Fruit fly (Drosophila melanogaster) whole organism, embryonic: ENCODE results near the gene raw.
A peak's percentile ranks its signal among the peaks of the same experiment; 100 is the strongest.

Experiments
- ATbp ChIP-seq: fragments of 200-800 bp; sonication (Bioruptor generic); optimal IDR thresholded peaks from 2 replicates; lab custom pipeline; 2017; ENCODE audit warnings: missing biosample characterization, mild to moderate bottlenecking, missing genetic modification characterization, missing genetic modification reagents
- CG1024 ChIP-seq: fragments of 200-800 bp; sonication (Bioruptor generic); IDR thresholded peaks from 2 replicates; pipeline ENCODE4 v1.3.6; 2022; ENCODE audit warnings: missing biosample characterization, missing genetic modification characterization
- CG10267 ChIP-seq: fragments of 200-800 bp; sonication (Bioruptor generic); optimal IDR thresholded peaks from 2 replicates; lab custom pipeline; 2018; ENCODE audit warnings: missing biosample characterization, mild to moderate bottlenecking, missing genetic modification characterization, moderate library complexity
- CG12219 ChIP-seq: fragments of 200-800 bp; sonication (Bioruptor generic); optimal IDR thresholded peaks from 3 replicates; lab custom pipeline; 2018; ENCODE audit warnings: missing biosample characterization, mild to moderate bottlenecking, missing genetic modification characterization
- CG12391 ChIP-seq: fragments of 200-800 bp; sonication (Bioruptor generic); optimal IDR thresholded peaks from 3 replicates; lab custom pipeline; 2018; ENCODE audit warnings: missing biosample characterization, mild to moderate bottlenecking, missing genetic modification characterization, moderate library complexity
- CG12659 ChIP-seq: fragments of 200-800 bp; sonication (Bioruptor generic); optimal IDR thresholded peaks from 3 replicates; lab custom pipeline; 2017; ENCODE audit warnings: mild to moderate bottlenecking, missing biosample characterization, missing genetic modification reagents, missing genetic modification characterization
- CG15696 ChIP-seq: fragments of 200-800 bp; sonication (Bioruptor generic); optimal IDR thresholded peaks from 2 replicates; lab custom pipeline; 2019; ENCODE audit warnings: missing biosample characterization, mild to moderate bottlenecking, missing genetic modification characterization, moderate library complexity
- CG17186 ChIP-seq: fragments of 200-800 bp; sonication (Bioruptor generic); optimal IDR thresholded peaks from 3 replicates; lab custom pipeline; 2017; ENCODE audit warnings: missing biosample characterization, missing genetic modification reagents, missing genetic modification characterization
- CG1832 ChIP-seq: fragments of 200-800 bp; sonication (Bioruptor generic); optimal IDR thresholded peaks from 2 replicates; lab custom pipeline; 2017; ENCODE audit warnings: missing biosample characterization, mild to moderate bottlenecking, missing genetic modification characterization, inconsistent platforms
- CG2678 ChIP-seq: fragments of 200-800 bp; sonication (Bioruptor generic); optimal IDR thresholded peaks from 3 replicates; lab custom pipeline; 2019; ENCODE audit warnings: missing biosample characterization, mild to moderate bottlenecking, missing genetic modification characterization, moderate library complexity
- CG31388 ChIP-seq: fragments of 200-800 bp; sonication (Bioruptor generic); optimal IDR thresholded peaks from 2 replicates; lab custom pipeline; 2016; ENCODE audit warnings: missing biosample characterization, missing genetic modification characterization
- CG3281 ChIP-seq: fragments of 200-800 bp; sonication (Bioruptor generic); optimal IDR thresholded peaks from 3 replicates; lab custom pipeline; 2017; ENCODE audit warnings: missing biosample characterization, mild to moderate bottlenecking, missing genetic modification characterization
- CG4282 ChIP-seq: fragments of 200-800 bp; sonication (Bioruptor generic); optimal IDR thresholded peaks from 2 replicates; lab custom pipeline; 2016; ENCODE audit warnings: missing biosample characterization, missing genetic modification characterization
- CG5245 ChIP-seq: fragments of 200-800 bp; sonication (Bioruptor generic); optimal IDR thresholded peaks from 3 replicates; lab custom pipeline; 2016; ENCODE audit warnings: missing biosample characterization, missing genetic modification characterization
- CG7357 ChIP-seq: fragments of 200-800 bp; sonication (Bioruptor generic); IDR thresholded peaks from 3 replicates; pipeline ENCODE4 v1.3.6; 2022; ENCODE audit warnings: missing biosample characterization, missing genetic modification characterization
- Chrac-16 ChIP-seq: fragments of 200-800 bp; sonication (Bioruptor generic); optimal IDR thresholded peaks from 3 replicates; lab custom pipeline; 2016; ENCODE audit warnings: missing biosample characterization, missing genetic modification characterization
- Deaf1 ChIP-seq: fragments of 200-800 bp; optimal IDR thresholded peaks from 3 replicates; lab custom pipeline; 2019; ENCODE audit warnings: missing biosample characterization, mild to moderate bottlenecking, missing genetic modification characterization, moderate library complexity
- Dek ChIP-seq: fragments of 200-800 bp; sonication (Bioruptor generic); optimal IDR thresholded peaks from 3 replicates; lab custom pipeline; 2019; ENCODE audit warnings: missing biosample characterization, mild to moderate bottlenecking, missing genetic modification characterization, moderate library complexity
- Dp ChIP-seq: fragments of 200-800 bp; sonication (Bioruptor generic); optimal IDR thresholded peaks from 2 replicates; lab custom pipeline; 2018; ENCODE audit warnings: missing biosample characterization, mild to moderate bottlenecking, missing genetic modification characterization, moderate library complexity
- Dref ChIP-seq: fragments of 200-800 bp; sonication (Bioruptor generic); IDR thresholded peaks from 2 replicates; pipeline ENCODE4 v1.3.6; 2022; ENCODE audit warnings: missing biosample characterization, missing genetic modification characterization
- Drgx ChIP-seq: fragments of 200-800 bp; sonication (Bioruptor generic); IDR thresholded peaks from 2 replicates; pipeline ENCODE4 v1.3.6; 2022; ENCODE audit warnings: missing biosample characterization, missing genetic modification characterization
- H15 ChIP-seq: fragments of 200-800 bp; sonication (Bioruptor generic); IDR thresholded peaks from 3 replicates; pipeline ENCODE4 v1.3.6; 2022; ENCODE audit warnings: missing biosample characterization, missing genetic modification characterization
- Kr ChIP-seq: fragments of 200-800 bp; sonication (Bioruptor generic); optimal IDR thresholded peaks from 2 replicates; lab custom pipeline; 2017; ENCODE audit warnings: missing biosample characterization, mild to moderate bottlenecking, missing genetic modification characterization
- MESR4 ChIP-seq: fragments of 200-800 bp; sonication (Bioruptor generic); optimal IDR thresholded peaks from 2 replicates; lab custom pipeline; 2018; ENCODE audit warnings: missing biosample characterization, mild to moderate bottlenecking, missing genetic modification characterization, moderate library complexity
- Mes4 ChIP-seq: fragments of 200-800 bp; sonication (Bioruptor generic); optimal IDR thresholded peaks from 2 replicates; lab custom pipeline; 2016; ENCODE audit warnings: missing biosample characterization, missing genetic modification characterization
- Ptx1 ChIP-seq: fragments of 200-800 bp; sonication (Bioruptor generic); IDR thresholded peaks from 2 replicates; pipeline ENCODE4 v1.3.6; 2022; ENCODE audit warnings: missing biosample characterization, missing genetic modification characterization
- Ravus ChIP-seq: fragments of 200-800 bp; sonication (Bioruptor generic); IDR thresholded peaks from 2 replicates; pipeline ENCODE4 v1.3.6; 2022; ENCODE audit warnings: missing biosample characterization, missing genetic modification characterization
- TFAM ChIP-seq: fragments of 200-800 bp; sonication (Bioruptor generic); optimal IDR thresholded peaks from 2 replicates; lab custom pipeline; 2017; ENCODE audit warnings: missing biosample characterization, missing genetic modification characterization, inconsistent platforms
- Usf ChIP-seq: fragments of 200-800 bp; sonication (Bioruptor generic); optimal IDR thresholded peaks from 2 replicates; lab custom pipeline; 2017; ENCODE audit warnings: missing genotype, missing biosample characterization, missing genetic modification characterization
- Xrp1 ChIP-seq: fragments of 200-800 bp; sonication (Bioruptor generic); IDR thresholded peaks from 2 replicates; pipeline ENCODE4 v1.3.6; 2022; ENCODE audit warnings: missing biosample characterization, missing genetic modification characterization
- ap ChIP-seq: fragments of 200-800 bp; sonication (Bioruptor generic); IDR thresholded peaks from 2 replicates; pipeline ENCODE4 v1.3.6; 2022; ENCODE audit warnings: missing biosample characterization, missing genetic modification characterization
- cad ChIP-seq: fragments of >200 bp; optimal IDR thresholded peaks from 2 replicates; lab custom pipeline; 2017; ENCODE audit warnings: missing biosample characterization, missing genetic modification characterization
- cwo ChIP-seq: fragments of 200-800 bp; sonication (Bioruptor generic); optimal IDR thresholded peaks from 3 replicates; lab custom pipeline; 2017; ENCODE audit warnings: missing biosample characterization, missing genetic modification characterization, mild to moderate bottlenecking, moderate library complexity, missing genetic modification reagents
- dysf ChIP-seq: fragments of 200-800 bp; sonication (Bioruptor generic); IDR thresholded peaks from 3 replicates; pipeline ENCODE4 v1.3.6; 2022; ENCODE audit warnings: missing biosample characterization, missing genetic modification characterization
- ems ChIP-seq: fragments of 200-800 bp; sonication (Bioruptor generic); optimal IDR thresholded peaks from 3 replicates; lab custom pipeline; 2016; ENCODE audit warnings: missing biosample characterization, missing genetic modification characterization
- eve ChIP-seq, 2 experiments: fragments of >200 bp; optimal IDR thresholded peaks; 2 replicates each; lab custom pipeline; 2017; ENCODE audit warnings: missing biosample characterization in 2 of 2, missing genetic modification characterization in 2 of 2
- gsb-n ChIP-seq: fragments of 200-800 bp; sonication (Bioruptor generic); optimal IDR thresholded peaks from 3 replicates; lab custom pipeline; 2018; ENCODE audit warnings: missing biosample characterization, mild to moderate bottlenecking, missing genetic modification characterization
- hkb ChIP-seq, 2 experiments: fragments of 200-800 bp in 1 of 2; fragments of >200 bp in 1 of 2; sonication (Bioruptor generic) in 1 of 2; IDR thresholded peaks in 1 of 2; optimal IDR thresholded peaks in 1 of 2; 2 replicates each; pipeline versions ENCODE4 v1.3.6 to Lab custom; 2017 to 2022; ENCODE audit warnings: missing biosample characterization in 1 of 2, missing genetic modification characterization in 1 of 2
- jing ChIP-seq: fragments of 200-800 bp; sonication (Bioruptor generic); optimal IDR thresholded peaks from 2 replicates; lab custom pipeline; 2018; ENCODE audit warnings: missing biosample characterization, mild to moderate bottlenecking, missing genetic modification characterization
- nerfin-1 ChIP-seq: fragments of 200-800 bp; sonication (Bioruptor generic); optimal IDR thresholded peaks from 3 replicates; lab custom pipeline; 2019; ENCODE audit warnings: missing biosample characterization, mild to moderate bottlenecking, missing genetic modification characterization, moderate library complexity
- nmo ChIP-seq: fragments of 200-800 bp; sonication (Bioruptor generic); optimal IDR thresholded peaks from 2 replicates; lab custom pipeline; 2018; ENCODE audit warnings: missing biosample characterization, mild to moderate bottlenecking, missing genetic modification characterization, moderate library complexity
- onecut ChIP-seq: fragments of 200-800 bp; sonication (Bioruptor generic); IDR thresholded peaks from 2 replicates; pipeline ENCODE4 v1.3.6; 2022; ENCODE audit warnings: missing biosample characterization, missing genetic modification characterization
- pan ChIP-seq, 4 experiments: fragments of >200 bp in 3 of 4; fragments of 200-800 bp in 1 of 4; sonication (Bioruptor generic) in 1 of 4; optimal IDR thresholded peaks in 3 of 4; IDR thresholded peaks in 1 of 4; 2 replicates each; pipeline versions ENCODE4 v1.3.6 to Lab custom; 2017 to 2022; ENCODE audit warnings: missing biosample characterization in 2 of 4, missing genetic modification characterization in 2 of 4, mixed read lengths in 1 of 4
- phol ChIP-seq: fragments of 200-800 bp; sonication (Bioruptor generic); optimal IDR thresholded peaks from 3 replicates; lab custom pipeline; 2018; ENCODE audit warnings: missing biosample characterization, mild to moderate bottlenecking, missing genetic modification characterization, moderate library complexity
- shn ChIP-seq: fragments of 200-800 bp; sonication (Bioruptor generic); optimal IDR thresholded peaks from 3 replicates; lab custom pipeline; 2016; ENCODE audit warnings: missing biosample characterization, missing genetic modification characterization
- slp2 ChIP-seq: fragments of 200-800 bp; sonication (Bioruptor generic); optimal IDR thresholded peaks from 2 replicates; lab custom pipeline; 2016; ENCODE audit warnings: missing biosample characterization, missing genetic modification characterization
- so ChIP-seq: fragments of 200-800 bp; sonication (Bioruptor generic); IDR thresholded peaks from 3 replicates; pipeline ENCODE4 v1.3.6; 2022; ENCODE audit warnings: missing biosample characterization, missing genetic modification characterization
- sob ChIP-seq: fragments of 200-800 bp; sonication (Bioruptor generic); IDR thresholded peaks from 2 replicates; pipeline ENCODE4 v1.3.6; 2022; ENCODE audit warnings: missing biosample characterization, missing genetic modification characterization
- stc ChIP-seq: fragments of 200-800 bp; sonication (Bioruptor generic); IDR thresholded peaks from 2 replicates; pipeline ENCODE4 v1.3.6; 2022; ENCODE audit warnings: missing biosample characterization, missing genetic modification characterization
- unc-4 ChIP-seq: fragments of 200-800 bp; sonication (Bioruptor generic); IDR thresholded peaks from 2 replicates; pipeline ENCODE4 v1.3.6; 2022; ENCODE audit warnings: missing biosample characterization, missing genetic modification characterization; ENCODE audit not compliant: partially characterized antibody

raw gene

DNA sequence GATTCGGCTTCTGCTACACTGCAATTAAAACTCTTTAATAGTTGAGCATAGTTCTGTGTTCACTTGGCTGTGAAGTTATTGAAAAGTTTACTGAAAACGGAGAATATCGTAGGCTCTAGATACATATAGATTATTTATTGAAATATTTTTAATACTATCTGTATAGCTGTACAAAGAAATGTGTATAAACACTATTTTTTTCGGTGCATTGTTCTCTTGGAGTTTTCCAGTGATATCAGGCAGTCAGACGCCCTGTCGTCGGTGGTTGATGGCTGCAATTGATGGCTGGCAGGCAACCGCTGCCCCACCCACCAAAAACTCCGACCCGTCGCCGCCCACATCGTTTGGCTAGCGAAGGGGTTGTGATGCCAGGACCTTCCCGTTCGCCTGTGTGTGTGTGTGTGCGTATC is 5.9 kb upstream of the raw start (continued):
- TF ChIP-seq cad (GFP tag; lab: Kevin White, UChicago) (no peak), ap (GFP tag; lab: Robert Waterston, UW) (0 out of 2 replicates have a peak, but pooled peaks have one; percentile 10), gsb-n (tag; lab: Kevin White, UChicago) (peak; percentile 55), Kr (GFP tag; lab: Kevin White, UChicago) (peak; percentile 56), Chrac-16 (no peak), CG17186 (GFP tag; lab: Kevin White, UChicago) (no peak), CG12219 (GFP tag; lab: Kevin White, UChicago) (peak; percentile 16), Xrp1 (peak; percentile 70; the same call in 1 of the 2 replicates), Dp (GFP tag; lab: Kevin White, UChicago) (no peak), CG1832 (no peak), CG1024 (GFP tag; lab: Robert Waterston, UW) (no peak), Ptx1 (GFP tag; lab: Robert Waterston, UW) (peak; percentile 43), pan (optimal IDR thresholded peaks at IDR 0.05; lab: Kevin White, UChicago) (no peak), pan (GFP tag; optimal IDR thresholded peaks at IDR 0.05 in 1 of 2, IDR thresholded peaks at IDR 0.05 in 1 of 2) (peak in 1 of 2 experiments; percentile 40), so (GFP tag; lab: Robert Waterston, UW) (no peak), shn (no peak), hkb (optimal IDR thresholded peaks at IDR 0.05; lab: Kevin White, UChicago) (no peak), hkb (GFP tag; IDR thresholded peaks at IDR 0.05; lab: Robert Waterston, UW) (peak; percentile 46; the same call in 1 of the 2 replicates), CG10267 (tag; lab: Kevin White, UChicago) (peak; percentile 51), sob (GFP tag; lab: Robert Waterston, UW) (no peak; the same call in 1 of the 2 replicates), CG15696 (tag; lab: Kevin White, UChicago) (no peak), Dref (GFP tag; lab: Robert Waterston, UW) (no peak), nmo (peak; percentile 80), CG12391 (tag; lab: Kevin White, UChicago) (peak; percentile 63), CG5245 (GFP tag; lab: Kevin White, UChicago) (peak; percentile 50), unc-4 (no peak), MESR4 (GFP tag; lab: Kevin White, UChicago) (no peak), nerfin-1 (peak; percentile 47), ATbp (GFP tag; lab: Kevin White, UChicago) (peak; percentile 28), Drgx (no peak), phol (peak; percentile 29), onecut (GFP tag; lab: Robert Waterston, UW) (peak; percentile 21; the same call in 1 of the 2 replicates), Usf (GFP tag; lab: Kevin White, UChicago) (no peak), Deaf1 (tag; lab: Kevin White, UChicago) (peak; percentile 50), CG12659 (GFP tag; lab: Kevin White, UChicago) (peak; percentile 5), Dek (tag; lab: Kevin White, UChicago) (no peak), ems (GFP tag; lab: Kevin White, UChicago) (no peak), cwo (GFP tag; lab: Kevin White, UChicago) (no peak), CG31388 (GFP tag; lab: Kevin White, UChicago) (peak; percentile 18), Mes4 (GFP tag; lab: Kevin White, UChicago) (no peak), stc (GFP tag; lab: Robert Waterston, UW) (peak; percentile 60), CG3281 (no peak), TFAM (GFP tag; lab: Kevin White, UChicago) (no peak), CG2678 (tag; lab: Kevin White, UChicago) (peak; percentile 56), Ravus (GFP tag; lab: Robert Waterston, UW) (no peak), eve (GFP tag; optimal IDR thresholded peaks at IDR 0.05; lab: Kevin White, UChicago) (peak in 1 of 2 experiments; percentile 75), CG4282 (GFP tag; lab: Kevin White, UChicago) (no peak), dysf (GFP tag; lab: Robert Waterston, UW) (no peak; the same call in 2 of the 3 replicates), jing (GFP tag; lab: Kevin White, UChicago) (no peak), slp2 (GFP tag; lab: Kevin White, UChicago) (no peak), CG7357 (GFP tag; lab: Robert Waterston, UW) (no peak), H15 (GFP tag; lab: Robert Waterston, UW) (0 out of 3 replicates have a peak, but pooled peaks have one; percentile 26)
